Worm (Caenorhabditis elegans): Measurements from ENCODE around the gene acs-2.

DNA sequence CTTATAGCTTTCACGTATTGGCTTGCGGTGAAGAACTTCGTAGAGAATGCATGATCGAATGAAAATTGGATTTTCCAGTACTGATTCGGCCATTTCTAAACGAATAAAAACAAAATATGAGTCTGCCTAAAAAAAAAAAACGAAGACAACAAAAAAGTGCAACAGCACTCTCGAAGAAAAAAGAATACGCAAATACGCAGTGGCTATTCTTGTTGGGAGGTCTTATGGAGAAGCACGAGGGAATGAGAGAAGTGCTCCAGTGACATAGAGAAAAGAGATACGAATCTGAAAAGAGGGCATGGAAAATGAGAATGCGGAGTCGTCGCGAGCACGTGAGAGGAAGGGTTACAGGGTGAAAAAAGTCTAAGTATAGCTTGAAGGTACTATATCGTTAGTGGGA is 35.1 kb downstream of the acs-2 start, which contains the start of gene fbxa-152:
- no peak for TF ChIP-seq ets-7 (tag; optimal IDR thresholded peaks at IDR 0.05)
- TF ChIP-seq F13C5.2 (tag; optimal IDR thresholded peaks at IDR 0.05): no peak
- no peak for TF ChIP-seq flt-1 (GFP tag; IDR thresholded peaks at IDR 0.05)
- TF ChIP-seq tbx-11 (GFP tag; IDR thresholded peaks at IDR 0.05): no peak
- no peak for TF ChIP-seq ama-1 (optimal IDR thresholded peaks at IDR 0.05)
- no peak for TF ChIP-seq aly-1 (tag; optimal IDR thresholded peaks at IDR 0.05)
- TF ChIP-seq scrt-1 (GFP tag; IDR thresholded peaks at IDR 0.05): no peak
- TF ChIP-seq pes-1 (GFP tag; IDR thresholded peaks at IDR 0.05): no peak
- TF ChIP-seq tbx-37 (GFP tag; conservative IDR thresholded peaks at IDR 0.05): no peak
- TF ChIP-seq ceh-13 (GFP tag; optimal IDR thresholded peaks at IDR 0.05): no peak
